Worm (Caenorhabditis elegans): Measurements from ENCODE around the gene srw-98.
"Not testable (repeated sequence)": the region's sequence is repeated elsewhere in the genome, so short reads cannot be mapped to it uniquely, and the experiment has no call there.

Gene srw-98

DNA sequence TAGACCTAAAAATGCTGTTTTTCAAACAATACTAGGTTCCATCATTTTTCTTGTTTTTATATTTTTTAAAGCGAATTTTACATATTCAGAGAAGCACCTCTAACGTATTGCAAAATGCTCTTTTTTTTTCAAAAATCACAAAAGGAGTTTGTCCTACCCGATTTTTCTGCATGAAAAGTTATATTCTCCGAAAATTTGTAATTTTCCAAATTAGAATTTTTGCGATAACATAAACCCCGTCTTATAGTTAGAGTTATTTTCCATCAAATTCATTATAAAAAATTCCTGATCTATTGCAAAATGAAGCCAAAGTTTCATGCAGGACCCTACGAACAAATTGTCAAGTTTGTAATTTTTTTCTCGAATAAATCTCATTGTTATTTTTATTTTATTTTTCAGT is 30.3 kb upstream of the srw-98 start, which contains the start of gene srw-99:
srw-99 (plus strand) TSS at position 301 of the 400 bp plus-strand sequence.
- TF ChIP-seq scrt-1 (GFP tag; IDR thresholded peaks at IDR 0.05) (no peak), hnd-1 (tag; optimal IDR thresholded peaks at IDR 0.05) (no peak), F13C5.2 (tag; optimal IDR thresholded peaks at IDR 0.05) (no peak)

DNA sequence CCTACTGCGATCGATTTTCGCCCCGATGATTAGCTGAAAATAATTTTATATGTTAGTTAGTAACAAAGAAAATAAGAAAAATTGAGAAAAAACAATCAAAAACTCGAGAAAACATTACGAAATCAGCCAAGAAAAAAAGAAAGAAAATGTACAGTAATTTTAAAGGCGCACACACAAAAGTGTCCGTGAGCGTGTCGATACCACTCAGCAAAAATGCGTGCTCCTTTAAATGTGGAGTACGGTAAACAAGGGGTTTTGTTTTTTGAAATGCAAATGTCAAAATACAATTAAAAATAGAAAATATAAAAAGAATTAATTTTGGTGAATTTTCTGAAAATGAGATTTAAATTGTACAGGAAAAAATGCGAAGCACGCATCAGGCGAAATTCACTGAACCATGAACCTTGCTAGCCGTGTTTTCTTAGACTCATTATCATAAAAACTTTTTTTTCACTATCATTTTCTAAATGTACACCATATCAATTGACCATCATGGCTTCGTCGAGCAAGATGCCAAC is 23.5 kb upstream of the srw-98 start, which contains the start of gene srw-90:
srw-90 (plus strand) TSS at position 468 of the 518 bp plus-strand sequence.
- TF ChIP-seq tbx-37 (GFP tag; conservative IDR thresholded peaks at IDR 0.05): no peak
- no peak for TF ChIP-seq hnd-1 (tag; optimal IDR thresholded peaks at IDR 0.05)
- no peak for TF ChIP-seq ama-1 (optimal IDR thresholded peaks at IDR 0.05)
- no peak for TF ChIP-seq tbx-11 (GFP tag; IDR thresholded peaks at IDR 0.05)
- TF ChIP-seq tra-4 (tag; optimal IDR thresholded peaks at IDR 0.05): no peak
- TF ChIP-seq F13C5.2 (tag; optimal IDR thresholded peaks at IDR 0.05): no peak
- no peak for TF ChIP-seq sea-1 (GFP tag; conservative IDR thresholded peaks at IDR 0.05)
- TF ChIP-seq hmg-4 (GFP tag; optimal IDR thresholded peaks at IDR 0.05): no peak
- TF ChIP-seq B0310.2 (tag; optimal IDR thresholded peaks at IDR 0.05): no peak
- TF ChIP-seq hmbx-1 (tag; optimal IDR thresholded peaks at IDR 0.05): no peak
- TF ChIP-seq ceh-36 (tag; optimal IDR thresholded peaks at IDR 0.05): no peak
- no peak for TF ChIP-seq scrt-1 (GFP tag; IDR thresholded peaks at IDR 0.05)
- no peak for TF ChIP-seq ceh-13 (GFP tag; optimal IDR thresholded peaks at IDR 0.05)
- no peak for TF ChIP-seq pes-1 (GFP tag; IDR thresholded peaks at IDR 0.05)
- no peak for TF ChIP-seq ets-7 (tag; optimal IDR thresholded peaks at IDR 0.05)
- no peak for TF ChIP-seq aly-1 (tag; optimal IDR thresholded peaks at IDR 0.05)
- TF ChIP-seq flt-1 (GFP tag; IDR thresholded peaks at IDR 0.05): no peak

DNA sequence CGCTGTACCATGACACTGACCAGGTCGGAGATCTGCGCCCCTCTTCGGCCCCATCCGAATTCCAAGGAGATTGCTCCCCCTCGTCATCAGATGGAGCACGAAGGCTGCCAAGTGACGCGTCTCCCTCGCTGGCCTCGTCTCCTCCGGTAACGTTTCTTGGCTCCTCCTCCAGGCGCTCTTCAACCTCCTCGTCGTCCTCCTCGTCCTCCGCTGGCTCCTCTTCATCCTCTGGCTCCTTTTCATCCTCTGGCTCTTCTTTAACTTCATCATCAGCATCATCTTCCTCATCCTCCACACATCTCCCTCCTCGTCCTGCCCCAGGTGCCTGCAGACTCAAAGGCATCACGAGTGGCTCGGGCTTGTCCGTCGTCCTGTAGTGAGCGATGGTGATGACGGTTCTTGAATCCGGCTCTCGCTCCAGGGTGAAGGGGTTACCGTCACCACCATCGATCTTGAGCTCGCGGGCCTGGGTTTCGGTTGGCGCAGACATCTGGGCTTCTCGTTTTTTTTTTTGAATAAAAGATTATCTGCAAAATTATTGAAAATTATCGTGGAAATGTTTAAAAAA is 21.2 kb upstream of the srw-98 start:
- TF ChIP-seq ceh-36 (tag; optimal IDR thresholded peaks at IDR 0.05) (no peak), tra-4 (tag; optimal IDR thresholded peaks at IDR 0.05) (no peak), ets-7 (tag; optimal IDR thresholded peaks at IDR 0.05) (no peak), hmg-4 (GFP tag; optimal IDR thresholded peaks at IDR 0.05) (no peak), scrt-1 (GFP tag; IDR thresholded peaks at IDR 0.05) (no peak), hmbx-1 (tag; optimal IDR thresholded peaks at IDR 0.05) (no peak), tbx-37 (GFP tag; conservative IDR thresholded peaks at IDR 0.05) (no peak), ceh-13 (GFP tag; optimal IDR thresholded peaks at IDR 0.05) (no peak)

DNA sequence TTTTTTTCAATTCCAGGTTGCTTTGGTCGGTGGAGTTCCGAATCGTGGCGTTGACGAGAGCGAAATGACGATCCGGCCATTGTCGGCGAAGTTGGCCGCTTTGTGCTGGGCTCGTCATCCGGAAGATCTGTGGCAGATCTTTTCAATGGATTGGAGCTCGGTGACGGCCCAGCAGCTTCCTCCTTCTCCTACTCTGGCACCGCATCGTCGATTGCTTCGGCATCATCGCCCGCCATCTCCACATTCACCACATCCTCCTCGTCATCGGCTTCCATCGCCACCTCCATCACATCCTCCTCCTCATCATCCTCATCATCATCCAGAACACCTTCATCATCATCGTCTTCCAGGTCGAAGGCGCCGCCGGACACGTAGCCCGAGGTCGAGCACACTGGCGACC is 20.3 kb upstream of the srw-98 start:
- TF ChIP-seq tra-4 (tag; optimal IDR thresholded peaks at IDR 0.05): no peak
- 0 out of 2 replicates have a peak, but pooled peaks have one; percentile 24 for TF ChIP-seq scrt-1 (GFP tag; IDR thresholded peaks at IDR 0.05)

DNA sequence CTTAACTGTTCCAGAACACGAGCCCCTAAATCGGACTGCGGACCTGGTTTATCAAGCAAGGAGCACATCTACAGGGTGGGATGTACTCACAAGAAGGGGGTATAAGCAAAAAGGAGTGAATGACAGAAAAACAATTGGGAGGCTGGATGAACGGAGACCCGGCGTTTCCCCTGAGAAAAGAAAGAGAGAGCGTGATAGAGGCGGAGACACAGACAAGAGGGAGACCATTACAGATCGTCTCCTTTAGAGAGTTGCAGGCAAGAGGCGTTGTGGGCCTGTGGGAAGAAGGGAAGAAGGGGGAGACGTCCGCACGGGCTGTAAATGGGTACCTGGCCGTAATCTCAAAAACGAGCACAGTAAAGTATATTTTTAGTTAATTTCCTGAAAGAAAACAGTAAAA is 15.7 kb upstream of the srw-98 start, which contains the start of gene Y46H3C.7:
Y46H3C.7 (minus strand) TSS at position 147 of the 400 bp plus-strand sequence.
- not testable (repeated sequence) for TF ChIP-seq hmg-4 (GFP tag; optimal IDR thresholded peaks at IDR 0.05); hmbx-1 (tag; optimal IDR thresholded peaks at IDR 0.05); ets-7 (tag; optimal IDR thresholded peaks at IDR 0.05)

DNA sequence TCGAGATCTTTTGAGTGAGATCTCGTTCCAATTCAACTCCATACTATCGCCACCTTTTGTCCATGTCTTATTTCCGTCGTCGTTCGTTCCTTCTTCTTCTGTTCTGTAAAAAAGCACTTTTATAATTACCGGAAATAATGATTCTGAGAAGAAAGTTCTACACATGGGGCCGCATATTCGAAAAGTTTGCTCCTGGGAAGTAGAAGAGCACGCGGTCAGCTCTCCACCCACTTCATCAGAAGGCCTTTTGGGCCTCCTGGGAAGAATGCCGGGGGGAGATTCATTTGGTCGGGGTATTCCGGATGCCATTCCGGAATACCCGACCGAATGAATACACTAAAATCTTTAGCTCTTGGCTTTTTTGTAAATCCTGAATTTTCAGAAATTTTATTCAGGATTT is 14.4 kb upstream of the srw-98 start, which contains the start of gene Y46H3C.5:
Y46H3C.5 (minus strand) TSS at position 2 of the 400 bp plus-strand sequence.
- not testable (repeated sequence) for TF ChIP-seq tra-4, B0310.2, aly-1 (tag; optimal IDR thresholded peaks at IDR 0.05)

DNA sequence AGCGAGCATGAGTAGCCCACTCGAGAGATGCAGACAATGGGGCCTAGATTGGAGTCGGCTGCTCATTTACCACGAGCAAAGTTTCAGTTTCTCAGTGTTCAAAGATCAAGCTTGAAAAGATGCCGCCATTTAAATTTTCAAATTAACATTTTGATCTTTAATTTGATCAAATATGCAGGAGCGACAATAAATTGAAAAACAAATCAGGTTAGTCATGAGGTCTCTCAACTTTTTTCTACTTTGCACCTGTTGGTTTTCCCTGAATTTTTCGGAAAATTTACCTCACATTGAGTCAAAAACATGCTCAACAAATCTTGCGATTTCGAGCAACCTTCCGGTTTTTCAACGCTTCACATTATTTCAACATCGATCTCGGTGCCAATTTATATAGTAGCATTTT is 7.2 kb upstream of the srw-98 start, which contains the start of gene srh-5:
srh-5 (plus strand) TSS at position 301 of the 400 bp plus-strand sequence.
- no peak for TF ChIP-seq ama-1 (optimal IDR thresholded peaks at IDR 0.05)
- no peak for TF ChIP-seq hmbx-1 (tag; optimal IDR thresholded peaks at IDR 0.05)
- TF ChIP-seq hnd-1 (tag; optimal IDR thresholded peaks at IDR 0.05): no peak
- no peak for TF ChIP-seq pes-1 (GFP tag; IDR thresholded peaks at IDR 0.05)

DNA sequence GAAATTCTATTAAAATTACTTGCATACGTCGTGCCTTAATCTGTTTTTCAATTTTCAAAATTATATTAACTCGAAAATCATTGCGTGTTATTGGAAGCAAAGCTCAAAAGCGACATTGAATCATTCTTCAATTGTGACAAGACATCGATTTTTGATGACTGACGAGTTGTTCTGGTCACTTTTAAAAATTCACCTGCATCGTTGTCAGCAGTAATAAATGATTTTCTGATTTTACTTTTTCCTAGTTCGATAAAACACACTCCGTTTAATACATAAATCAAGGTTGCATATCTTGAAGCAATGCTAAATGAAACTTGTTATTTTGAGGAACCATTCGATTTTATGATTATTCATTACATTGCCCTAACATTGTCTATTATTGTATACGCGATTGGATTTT is 4.2 kb upstream of the srw-98 start, which contains the start of gene srh-3:
srh-3 (plus strand) TSS at position 301 of the 400 bp plus-strand sequence.
- TF ChIP-seq sea-1 (GFP tag; conservative IDR thresholded peaks at IDR 0.05) (no peak), hmg-4 (GFP tag; optimal IDR thresholded peaks at IDR 0.05) (no peak), ceh-13 (GFP tag; optimal IDR thresholded peaks at IDR 0.05) (no peak), tra-4 (tag; optimal IDR thresholded peaks at IDR 0.05) (no peak)

DNA sequence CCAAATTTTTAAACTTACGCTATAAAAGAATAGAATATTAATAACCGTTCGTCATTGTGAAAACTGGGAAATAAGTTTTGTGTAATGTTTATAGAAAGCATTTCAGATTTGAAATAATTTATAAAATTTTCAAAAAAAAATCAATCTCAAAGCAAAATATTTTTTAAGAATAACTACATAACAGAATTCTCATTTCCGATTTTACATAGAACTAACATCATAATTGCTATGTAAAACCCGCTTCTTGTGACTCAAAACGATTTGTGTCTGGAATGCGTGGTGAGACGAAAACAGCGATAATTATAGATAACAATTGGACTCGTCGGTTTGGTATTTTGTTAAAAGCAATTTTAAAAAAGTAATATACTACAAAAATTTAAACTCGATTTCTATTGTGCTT is 2.6 kb upstream of the srw-98 start, which contains the start of gene srw-91:
srw-91 (minus strand) TSS at position 101 of the 400 bp plus-strand sequence.
- no peak for TF ChIP-seq tra-4 (tag; optimal IDR thresholded peaks at IDR 0.05)
- TF ChIP-seq ets-7 (tag; optimal IDR thresholded peaks at IDR 0.05): no peak

All from whole organism, early embryonic.